Fruit fly (Drosophila melanogaster): ENCODE measurements around the gene PVRAP.

PVRAP gene

dm6 chr3L:6074975-6075692 lies 78.1 kb downstream of the PVRAP start, which contains the start of the genes CG13295 and CG6610 (continued):
- TF ChIP-seq Eip74EF (GFP tag; optimal IDR thresholded peaks at IDR 0.05) (peak in 1 of 2 experiments; percentile 84), CG9797 (GFP tag; optimal IDR thresholded peaks at IDR 0.05) (peak; percentile 68), Med (GFP tag) (peak; percentile 86), CG3065 (GFP tag; optimal IDR thresholded peaks at IDR 0.05) (no peak), CG18619 (GFP tag; optimal IDR thresholded peaks at IDR 0.05) (peak; percentile 44), Dll (GFP tag; IDR thresholded peaks at IDR 0.05; ENCODE audit: partially characterized antibody) (0 out of 4 replicates have a peak, but pooled peaks have one; percentile 23), E2f1 (GFP tag; IDR thresholded peaks at IDR 0.05) (no peak), zfh2 (GFP tag; optimal IDR thresholded peaks at IDR 0.05) (peak; percentile 64), CG9215 (GFP tag; IDR thresholded peaks at IDR 0.05) (peak; percentile 66), MTF-1 (GFP tag; optimal IDR thresholded peaks at IDR 0.05; ENCODE audit: borderline replicate concordance) (no peak), CG10979 (tag; optimal IDR thresholded peaks at IDR 0.05) (peak; percentile 55), CG9817 (tag; optimal IDR thresholded peaks at IDR 0.05) (peak; percentile 76), Sry-δ (GFP tag; optimal IDR thresholded peaks at IDR 0.05) (peak; percentile 22), CG11093 (GFP tag; IDR thresholded peaks at IDR 0.05) (no peak), CG10654 (GFP tag; optimal IDR thresholded peaks at IDR 0.05) (peak; percentile 20), Hmr (GFP tag; optimal IDR thresholded peaks at IDR 0.05) (peak; percentile 26), gem (tag; optimal IDR thresholded peaks at IDR 0.05) (peak; percentile 78), BEAF-32 (GFP tag; optimal IDR thresholded peaks at IDR 0.05) (peak; percentile 38), scrt (GFP tag; optimal IDR thresholded peaks at IDR 0.05) (peak; percentile 40), peb (GFP tag; IDR thresholded peaks at IDR 0.05) (0 out of 2 replicates have a peak, but pooled peaks have one; percentile 14), CG15696 (tag; optimal IDR thresholded peaks at IDR 0.05) (peak; percentile 72), her (GFP tag; optimal IDR thresholded peaks at IDR 0.05) (no peak), CG4404 (GFP tag; IDR thresholded peaks at IDR 0.05) (peak; percentile 42; the same call in 1 of the 2 replicates), caup (GFP tag; optimal IDR thresholded peaks at IDR 0.05; ENCODE audit: severe bottlenecking) (peak; percentile 12), CrebB (tag; optimal IDR thresholded peaks at IDR 0.05) (peak; percentile 23), CG34422 (GFP tag; IDR thresholded peaks at IDR 0.05) (0 out of 3 replicates have a peak, but pooled peaks have one; percentile 21), Hr78 (GFP tag; optimal IDR thresholded peaks at IDR 0.05) (no peak), ac (GFP tag; optimal IDR thresholded peaks at IDR 0.05) (no peak), CG17385 (GFP tag; optimal IDR thresholded peaks at IDR 0.05) (peak; percentile 55), CG11696 (GFP tag; IDR thresholded peaks at IDR 0.05) (no peak), ssp (GFP tag; IDR thresholded peaks at IDR 0.05) (peak; percentile 36), CG12219 (GFP tag; optimal IDR thresholded peaks at IDR 0.05) (peak; percentile 4), CG15011 (GFP tag; optimal IDR thresholded peaks at IDR 0.05) (peak; percentile 36), trem (tag; optimal IDR thresholded peaks at IDR 0.05) (peak; percentile 58), fu2 (GFP tag; optimal IDR thresholded peaks at IDR 0.05) (peak; percentile 37), CG3407 (GFP tag; optimal IDR thresholded peaks at IDR 0.05) (no peak), CG8359 (GFP tag; optimal IDR thresholded peaks at IDR 0.05; ENCODE audit: borderline replicate concordance) (no peak), Xbp1 (GFP tag; optimal IDR thresholded peaks at IDR 0.05) (peak; percentile 65), grau (tag; optimal IDR thresholded peaks at IDR 0.05) (peak; percentile 73), ind (GFP tag; optimal IDR thresholded peaks at IDR 0.05) (peak; percentile 35), Ets97D (GFP tag; optimal IDR thresholded peaks at IDR 0.05) (peak; percentile 0), CG34376 (GFP tag; optimal IDR thresholded peaks at IDR 0.05) (peak; percentile 69), gcm2 (GFP tag; optimal IDR thresholded peaks at IDR 0.05) (peak; percentile 24), otp (GFP tag; IDR thresholded peaks at IDR 0.05) (no peak), CG10274 (GFP tag; optimal IDR thresholded peaks at IDR 0.05) (no peak), Tbp (GFP tag; optimal IDR thresholded peaks at IDR 0.05) (no peak), nmo (GFP tag; optimal IDR thresholded peaks at IDR 0.05) (peak; percentile 84), jumu (GFP tag; optimal IDR thresholded peaks at IDR 0.05) (peak; percentile 32)

All from whole organism, embryonic.